Fruit fly (Drosophila melanogaster) whole organism, embryonic: Measurements from ENCODE around the gene CG2901.

Experiments
- B-H1 ChIP-seq: fragments of 200-800 bp; sonication (Bioruptor generic); IDR thresholded peaks from 3 replicates; pipeline ENCODE4 v1.3.6; 2022; ENCODE audit warnings: missing biosample characterization, missing genetic modification characterization
- BEAF-32 ChIP-seq: fragments of 200-800 bp; sonication (Bioruptor generic); optimal IDR thresholded peaks from 3 replicates; lab custom pipeline; 2017; ENCODE audit warnings: missing biosample characterization, missing genetic modification characterization, mild to moderate bottlenecking, moderate library complexity, missing genetic modification reagents
- CG10431 ChIP-seq: fragments of 200-800 bp; sonication (Bioruptor generic); optimal IDR thresholded peaks from 3 replicates; lab custom pipeline; 2018; ENCODE audit warnings: missing biosample characterization, mild to moderate bottlenecking, missing genetic modification characterization
- CG10462 ChIP-seq: fragments of 200-800 bp; sonication (Bioruptor generic); optimal IDR thresholded peaks from 2 replicates; lab custom pipeline; 2016; ENCODE audit warnings: missing biosample characterization, missing genetic modification characterization
- CG11456 ChIP-seq: fragments of 200-800 bp; sonication (Bioruptor generic); IDR thresholded peaks from 3 replicates; pipeline ENCODE4 v1.3.6; 2022; ENCODE audit warnings: missing biosample characterization, missing genetic modification characterization
- CG11560 ChIP-seq: fragments of 200-800 bp; sonication (Bioruptor generic); IDR thresholded peaks from 3 replicates; pipeline ENCODE4 v1.3.6; 2022; ENCODE audit warnings: missing biosample characterization, missing genetic modification characterization
- CG11695 ChIP-seq: fragments of 200-800 bp; sonication (Bioruptor generic); IDR thresholded peaks from 3 replicates; pipeline ENCODE4 v1.3.6; 2022; ENCODE audit warnings: missing biosample characterization, missing genetic modification characterization
- CG12744 ChIP-seq: fragments of 200-800 bp; sonication (Bioruptor generic); optimal IDR thresholded peaks from 2 replicates; lab custom pipeline; 2016; ENCODE audit warnings: missing biosample characterization, missing genetic modification characterization
- CG1529 ChIP-seq: fragments of 200-800 bp; sonication (Bioruptor generic); optimal IDR thresholded peaks from 3 replicates; lab custom pipeline; 2018; ENCODE audit warnings: missing biosample characterization, missing genetic modification characterization
- CG1602 ChIP-seq: fragments of 200-800 bp; sonication (Bioruptor generic); optimal IDR thresholded peaks from 3 replicates; lab custom pipeline; 2016; ENCODE audit warnings: missing biosample characterization, missing genetic modification characterization
- CG17612 ChIP-seq: fragments of 200-800 bp; sonication (Bioruptor generic); IDR thresholded peaks from 2 replicates; pipeline ENCODE4 v1.3.6; 2022; ENCODE audit warnings: missing biosample characterization, missing genetic modification characterization
- CG2202 ChIP-seq: fragments of 200-800 bp; sonication (Bioruptor generic); optimal IDR thresholded peaks from 2 replicates; lab custom pipeline; 2018; ENCODE audit warnings: missing biosample characterization, mild to moderate bottlenecking, missing genetic modification characterization
- CG2712 ChIP-seq: fragments of 200-800 bp; optimal IDR thresholded peaks from 3 replicates; lab custom pipeline; 2019; ENCODE audit warnings: missing biosample characterization, mild to moderate bottlenecking, missing genetic modification characterization, moderate library complexity
- CG3281 ChIP-seq: fragments of 200-800 bp; sonication (Bioruptor generic); optimal IDR thresholded peaks from 3 replicates; lab custom pipeline; 2017; ENCODE audit warnings: missing biosample characterization, mild to moderate bottlenecking, missing genetic modification characterization
- CG34422 ChIP-seq: fragments of 200-800 bp; sonication (Bioruptor generic); IDR thresholded peaks from 3 replicates; pipeline ENCODE4 v1.3.6; 2022; ENCODE audit warnings: missing biosample characterization, missing genetic modification characterization
- CG5245 ChIP-seq: fragments of 200-800 bp; sonication (Bioruptor generic); optimal IDR thresholded peaks from 3 replicates; lab custom pipeline; 2016; ENCODE audit warnings: missing biosample characterization, missing genetic modification characterization
- CG7271 ChIP-seq: fragments of 200-800 bp; sonication (Bioruptor generic); optimal IDR thresholded peaks from 2 replicates; lab custom pipeline; 2018; ENCODE audit warnings: missing biosample characterization, mild to moderate bottlenecking, missing genetic modification characterization, moderate library complexity
- CG8089 ChIP-seq: fragments of 200-800 bp; sonication (Bioruptor generic); optimal IDR thresholded peaks from 3 replicates; lab custom pipeline; 2016; ENCODE audit warnings: missing biosample characterization, missing genetic modification characterization
- CG8765 ChIP-seq: fragments of 200-800 bp; sonication (Bioruptor generic); IDR thresholded peaks from 2 replicates; pipeline ENCODE4 v1.3.6; 2022; ENCODE audit warnings: missing biosample characterization, missing genetic modification characterization
- CG8924 ChIP-seq: fragments of 200-800 bp; optimal IDR thresholded peaks from 3 replicates; lab custom pipeline; 2019; ENCODE audit warnings: missing biosample characterization, mild to moderate bottlenecking, missing genetic modification characterization, moderate library complexity
- CG9437 ChIP-seq: fragments of 200-800 bp; sonication (Bioruptor generic); optimal IDR thresholded peaks from 2 replicates; lab custom pipeline; 2018; ENCODE audit warnings: missing biosample characterization, mild to moderate bottlenecking, missing genetic modification characterization
- D19A ChIP-seq: fragments of 200-800 bp; optimal IDR thresholded peaks from 3 replicates; lab custom pipeline; 2019; ENCODE audit warnings: missing biosample characterization, mild to moderate bottlenecking, missing genetic modification characterization, moderate library complexity
- HLHmδ ChIP-seq: fragments of 200-800 bp; sonication (Bioruptor generic); optimal IDR thresholded peaks from 2 replicates; lab custom pipeline; 2018; ENCODE audit warnings: missing biosample characterization, mild to moderate bottlenecking, missing genetic modification characterization, moderate library complexity
- Hand ChIP-seq: fragments of 200-800 bp; sonication (Bioruptor generic); optimal IDR thresholded peaks from 2 replicates; lab custom pipeline; 2017; ENCODE audit warnings: mild to moderate bottlenecking, missing biosample characterization, missing genetic modification reagents, missing genetic modification characterization
- Hr51 ChIP-seq, 2 experiments: fragments of 200-800 bp; sonication (Bioruptor generic); optimal IDR thresholded peaks; 2 replicates in 1 of 2; 3 replicates in 1 of 2; lab custom pipeline; 2016 to 2018; ENCODE audit warnings: missing biosample characterization in 2 of 2, missing genetic modification characterization in 2 of 2, mild to moderate bottlenecking in 1 of 2, moderate library complexity in 1 of 2
- Hsf ChIP-seq: fragments of 200-800 bp; sonication (Bioruptor generic); optimal IDR thresholded peaks from 3 replicates; lab custom pipeline; 2016; ENCODE audit warnings: missing biosample characterization, missing genetic modification characterization
- Oaz ChIP-seq: fragments of 200-800 bp; sonication (Bioruptor generic); IDR thresholded peaks from 2 replicates; pipeline ENCODE4 v1.3.6; 2022; ENCODE audit warnings: missing biosample characterization, missing genetic modification characterization
- Opbp ChIP-seq: fragments of 200-800 bp; sonication (Bioruptor generic); IDR thresholded peaks from 3 replicates; pipeline ENCODE4 v1.3.6; 2022; ENCODE audit warnings: missing biosample characterization, missing genetic modification characterization; ENCODE audit not compliant: partially characterized antibody
- Sry-δ ChIP-seq: fragments of 200-800 bp; sonication (Bioruptor generic); optimal IDR thresholded peaks from 2 replicates; lab custom pipeline; 2016; ENCODE audit warnings: missing biosample characterization, missing genetic modification characterization
- Taf1 ChIP-seq: fragments of 200-800 bp; sonication (Bioruptor generic); IDR thresholded peaks from 2 replicates; pipeline ENCODE4 v1.3.6; 2022; ENCODE audit warnings: missing biosample characterization, missing genetic modification characterization
- Tbp ChIP-seq: fragments of >200 bp; optimal IDR thresholded peaks from 2 replicates; lab custom pipeline; 2018; ENCODE audit warnings: missing biosample characterization, missing genetic modification characterization
- ab ChIP-seq: fragments of 200-800 bp; sonication (Bioruptor generic); optimal IDR thresholded peaks from 2 replicates; lab custom pipeline; 2016; ENCODE audit warnings: missing biosample characterization, missing genetic modification characterization
- ara ChIP-seq: fragments of 200-800 bp; sonication (Bioruptor generic); IDR thresholded peaks from 2 replicates; pipeline ENCODE4 v1.3.6; 2022; ENCODE audit warnings: missing biosample characterization, missing genetic modification characterization
- ato ChIP-seq: fragments of 200-800 bp; sonication (Bioruptor generic); IDR thresholded peaks from 2 replicates; pipeline ENCODE4 v1.3.6; 2022; ENCODE audit warnings: missing biosample characterization, missing genetic modification characterization; ENCODE audit not compliant: partially characterized antibody
- dmrt99B ChIP-seq: fragments of 200-800 bp; sonication (Bioruptor generic); optimal IDR thresholded peaks from 2 replicates; lab custom pipeline; 2018; ENCODE audit warnings: missing biosample characterization, mild to moderate bottlenecking, missing genetic modification characterization, moderate library complexity
- dpn ChIP-seq, 2 experiments: fragments of 200-800 bp; sonication (Bioruptor generic); optimal IDR thresholded peaks; 3 replicates each; lab custom pipeline; 2016; ENCODE audit warnings: missing biosample characterization in 2 of 2, missing genetic modification characterization in 2 of 2
- esg ChIP-seq: fragments of 200-800 bp; sonication (Bioruptor generic); conservative IDR thresholded peaks from 2 replicates; pipeline ENCODE4 v1.3.6; 2022; ENCODE audit warnings: missing biosample characterization, missing genetic modification characterization
- ewg ChIP-seq: fragments of 200-800 bp; sonication (Bioruptor generic); optimal IDR thresholded peaks from 3 replicates; lab custom pipeline; 2017; ENCODE audit warnings: mild to moderate bottlenecking, missing biosample characterization, missing genetic modification reagents, missing genetic modification characterization
- gce ChIP-seq: fragments of 200-800 bp; sonication (Bioruptor generic); IDR thresholded peaks from 3 replicates; pipeline ENCODE4 v1.3.6; 2022; ENCODE audit warnings: missing biosample characterization, missing genetic modification characterization
- gcm ChIP-seq: fragments of 200-800 bp; sonication (Bioruptor generic); optimal IDR thresholded peaks from 2 replicates; lab custom pipeline; 2019; ENCODE audit warnings: missing biosample characterization, mild to moderate bottlenecking, missing genetic modification characterization, moderate library complexity
- ham ChIP-seq: fragments of 200-800 bp; sonication (Bioruptor generic); IDR thresholded peaks from 2 replicates; pipeline ENCODE4 v1.3.6; 2022; ENCODE audit warnings: missing biosample characterization, missing genetic modification characterization
- insv ChIP-seq, 2 experiments: fragments of 200-800 bp; sonication (Bioruptor generic); optimal IDR thresholded peaks; 3 replicates each; lab custom pipeline; 2016 to 2018; ENCODE audit warnings: missing biosample characterization in 2 of 2, missing genetic modification characterization in 2 of 2
- kah ChIP-seq: fragments of 200-800 bp; sonication (Bioruptor generic); optimal IDR thresholded peaks from 2 replicates; lab custom pipeline; 2018; ENCODE audit warnings: missing biosample characterization, mild to moderate bottlenecking, missing genetic modification characterization
- odd ChIP-seq: fragments of 200-800 bp; sonication (Bioruptor generic); optimal IDR thresholded peaks from 2 replicates; lab custom pipeline; 2017; ENCODE audit warnings: missing biosample characterization, mild to moderate bottlenecking, missing genetic modification characterization
- ro ChIP-seq: fragments of 200-800 bp; sonication (Bioruptor generic); IDR thresholded peaks from 2 replicates; pipeline ENCODE4 v1.3.6; 2022; ENCODE audit warnings: missing biosample characterization, missing genetic modification characterization
- schlank ChIP-seq: fragments of 200-800 bp; sonication (Bioruptor generic); optimal IDR thresholded peaks from 2 replicates; lab custom pipeline; 2018; ENCODE audit warnings: missing biosample characterization, mild to moderate bottlenecking, missing genetic modification characterization
- shn ChIP-seq: fragments of 200-800 bp; sonication (Bioruptor generic); optimal IDR thresholded peaks from 3 replicates; lab custom pipeline; 2016; ENCODE audit warnings: missing biosample characterization, missing genetic modification characterization
- stwl ChIP-seq: fragments of 200-800 bp; sonication (Bioruptor generic); optimal IDR thresholded peaks from 3 replicates; lab custom pipeline; 2018; ENCODE audit warnings: missing biosample characterization, mild to moderate bottlenecking, missing genetic modification characterization, moderate library complexity
- tna ChIP-seq: fragments of 200-800 bp; sonication (Bioruptor generic); IDR thresholded peaks from 2 replicates; pipeline ENCODE4 v1.3.6; 2022; ENCODE audit warnings: missing biosample characterization, missing genetic modification characterization; ENCODE audit not compliant: partially characterized antibody
- vvl ChIP-seq: fragments of 200-800 bp; sonication (Bioruptor generic); IDR thresholded peaks from 2 replicates; pipeline ENCODE4 v1.3.6; 2022; ENCODE audit warnings: missing biosample characterization, missing genetic modification characterization
- wdn ChIP-seq: fragments of 200-800 bp; sonication (Bioruptor generic); IDR thresholded peaks from 2 replicates; pipeline ENCODE4 v1.3.6; 2022; ENCODE audit warnings: missing biosample characterization, missing genetic modification characterization

The CG2901 gene

DNA sequence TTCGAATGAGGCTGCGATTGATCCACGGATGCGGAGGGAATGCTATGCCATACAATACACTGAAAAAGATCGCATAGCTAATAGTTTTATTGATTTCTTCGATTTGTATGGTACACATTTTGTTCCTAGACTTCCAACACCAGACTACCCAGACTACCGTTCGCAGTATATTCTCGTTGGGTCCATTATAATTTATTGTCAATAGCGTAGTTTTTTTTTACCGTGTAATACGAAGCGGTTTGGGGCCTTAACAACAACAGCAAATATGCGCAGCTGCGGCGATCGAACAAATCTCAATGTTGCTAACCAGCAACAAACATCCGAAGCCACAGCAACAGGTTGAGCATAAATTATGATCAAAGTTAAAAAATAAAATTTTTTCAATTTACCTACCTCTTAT, 10.7 kb downstream of the CG2901 start (continued):
- peak; percentile 76 for TF ChIP-seq CG3281 (GFP tag; lab: Kevin White, UChicago)
- TF ChIP-seq CG11695 (GFP tag; lab: Robert Waterston, UW), result peak; percentile 79
- TF ChIP-seq tna (GFP tag; lab: Robert Waterston, UW), result no peak
- peak; percentile 63 for TF ChIP-seq D19A (tag; lab: Kevin White, UChicago)
- TF ChIP-seq CG2712, result peak; percentile 80
- TF ChIP-seq gcm (GFP tag; lab: Kevin White, UChicago), result peak; percentile 74
- no peak for TF ChIP-seq HLHmδ (GFP tag; lab: Kevin White, UChicago)
- TF ChIP-seq CG7271, result no peak
- TF ChIP-seq ato (GFP tag; lab: Robert Waterston, UW), result no peak
- peak; percentile 31; the same call in 1 of the 3 replicates for TF ChIP-seq gce (GFP tag; lab: Robert Waterston, UW)
- peak; percentile 60 for TF ChIP-seq ewg (GFP tag; lab: Kevin White, UChicago)
- peak; percentile 70; the same call in 1 of the 3 replicates for TF ChIP-seq CG34422 (GFP tag; lab: Robert Waterston, UW)
- peak; percentile 66 for TF ChIP-seq kah (GFP tag; lab: Kevin White, UChicago)
- TF ChIP-seq Sry-δ, result peak; percentile 39
- peak; percentile 71 for TF ChIP-seq CG12744 (GFP tag; lab: Kevin White, UChicago)
- peak; percentile 52 for TF ChIP-seq Oaz
- TF ChIP-seq Tbp, result no peak
- TF ChIP-seq wdn, result peak; percentile 39; the same call in 1 of the 2 replicates
- peak; percentile 68 for TF ChIP-seq CG1602 (GFP tag; lab: Kevin White, UChicago)
- peak; percentile 81 for TF ChIP-seq Hsf (GFP tag; lab: Kevin White, UChicago)
- TF ChIP-seq CG10431 (GFP tag; lab: Kevin White, UChicago), result peak; percentile 41
- TF ChIP-seq shn (GFP tag; lab: Kevin White, UChicago), result peak; percentile 81
- peak; percentile 76 for TF ChIP-seq CG8765 (GFP tag; lab: Robert Waterston, UW)
- TF ChIP-seq dmrt99B (tag; lab: Kevin White, UChicago), result peak; percentile 85
- TF ChIP-seq CG1529 (GFP tag; lab: Kevin White, UChicago), result peak; percentile 69
- TF ChIP-seq CG11456 (GFP tag; lab: Robert Waterston, UW), result peak; percentile 78
- TF ChIP-seq odd (GFP tag; lab: Kevin White, UChicago), result peak; percentile 72
- peak; percentile 67 for TF ChIP-seq CG8089
- TF ChIP-seq ham, result no peak
- TF ChIP-seq ro (GFP tag; lab: Robert Waterston, UW), result peak; percentile 37; the same call in 1 of the 2 replicates
- TF ChIP-seq CG11560 (tag; lab: Robert Waterston, UW), result no peak
- no peak for TF ChIP-seq BEAF-32
- TF ChIP-seq CG8924 (tag; lab: Kevin White, UChicago), result peak; percentile 76
- peak; percentile 36; the same call in 1 of the 2 replicates for TF ChIP-seq Taf1 (GFP tag; lab: Robert Waterston, UW)
- no peak for TF ChIP-seq Opbp (GFP tag; lab: Robert Waterston, UW)
- TF ChIP-seq ara (GFP tag; lab: Robert Waterston, UW), result peak; percentile 77
- TF ChIP-seq Hand (GFP tag; lab: Kevin White, UChicago), result peak; percentile 40
- peak; percentile 40 for TF ChIP-seq CG10462 (GFP tag; lab: Kevin White, UChicago)
- peak; percentile 69 to 81 for TF ChIP-seq dpn (GFP tag; optimal IDR thresholded peaks at IDR 0.05; lab: Kevin White, UChicago)
- no peak for TF ChIP-seq stwl (tag; lab: Kevin White, UChicago)
- TF ChIP-seq CG9437 (GFP tag; lab: Kevin White, UChicago), result peak; percentile 53
- peak; percentile 63 for TF ChIP-seq B-H1 (GFP tag; lab: Robert Waterston, UW)
- peak; percentile 43; the same call in 1 of the 2 replicates for TF ChIP-seq esg (GFP tag; lab: Robert Waterston, UW)
- no peak for TF ChIP-seq insv (GFP tag; optimal IDR thresholded peaks at IDR 0.05; lab: Kevin White, UChicago)
- TF ChIP-seq ab, result peak; percentile 48
- TF ChIP-seq vvl (GFP tag; lab: Robert Waterston, UW), result peak; percentile 92
- TF ChIP-seq CG5245 (GFP tag; lab: Kevin White, UChicago), result peak; percentile 68
- peak; percentile 70 to 87 for TF ChIP-seq Hr51 (GFP tag; optimal IDR thresholded peaks at IDR 0.05; lab: Kevin White, UChicago)
- peak; percentile 40; the same call in 1 of the 2 replicates for TF ChIP-seq CG17612 (GFP tag; lab: Robert Waterston, UW)
- peak; percentile 22 for TF ChIP-seq schlank
- peak; percentile 38 for TF ChIP-seq CG2202 (tag; lab: Kevin White, UChicago)
